Worm (Caenorhabditis elegans) whole organism, early embryonic: ENCODE results near the gene ttr-20.

Source experiments
- B0310.2 ChIP-seq: sonication (generic microtip); optimal IDR thresholded peaks from 2 replicates; lab custom pipeline; 2016; ENCODE audit warnings: mild to moderate bottlenecking, missing genetic modification characterization, missing compliant biosample characterization
- F13C5.2 ChIP-seq: sonication (generic microtip); optimal IDR thresholded peaks from 2 replicates; lab custom pipeline; 2017; ENCODE audit warnings: mild to moderate bottlenecking, missing genetic modification characterization, inconsistent platforms, missing compliant biosample characterization
- aly-1 ChIP-seq: sonication (generic microtip); optimal IDR thresholded peaks from 2 replicates; lab custom pipeline; 2016; ENCODE audit warnings: missing genetic modification characterization, missing compliant biosample characterization
- ama-1 ChIP-seq: fragments of 150-350 bp; optimal IDR thresholded peaks from 2 replicates; lab custom pipeline; 2014
- ceh-13 ChIP-seq: fragments of 200-800 bp; sonication (Bioruptor generic); optimal IDR thresholded peaks from 2 replicates; lab custom pipeline; 2018; ENCODE audit warnings: mild to moderate bottlenecking, missing genetic modification characterization, missing compliant biosample characterization
- ceh-36 ChIP-seq: sonication (generic microtip); optimal IDR thresholded peaks from 2 replicates; lab custom pipeline; 2016; ENCODE audit warnings: missing genetic modification characterization, inconsistent platforms, missing compliant biosample characterization
- ets-7 ChIP-seq: sonication (generic microtip); optimal IDR thresholded peaks from 2 replicates; lab custom pipeline; 2016; ENCODE audit warnings: missing genotype, missing genetic modification characterization, missing compliant biosample characterization
- flt-1 ChIP-seq: fragments of 200-800 bp; sonication (Bioruptor generic); IDR thresholded peaks from 2 replicates; pipeline ENCODE4 v1.3.6; 2022; ENCODE audit warnings: missing genetic modification characterization, missing compliant biosample characterization
- hmbx-1 ChIP-seq: sonication (generic microtip); optimal IDR thresholded peaks from 2 replicates; lab custom pipeline; 2016; ENCODE audit warnings: mild to moderate bottlenecking, missing genetic modification characterization, missing compliant biosample characterization
- hmg-4 ChIP-seq: fragments of 200-800 bp; sonication (Bioruptor generic); optimal IDR thresholded peaks from 2 replicates; lab custom pipeline; 2018; ENCODE audit warnings: mild to moderate bottlenecking, missing genetic modification characterization, missing compliant biosample characterization
- hnd-1 ChIP-seq: sonication (generic microtip); optimal IDR thresholded peaks from 2 replicates; lab custom pipeline; 2016; ENCODE audit warnings: missing genetic modification characterization, missing compliant biosample characterization
- pes-1 ChIP-seq: fragments of 200-800 bp; sonication (Bioruptor generic); IDR thresholded peaks from 2 replicates; pipeline ENCODE4 v1.3.6; 2022; ENCODE audit warnings: missing genetic modification reagents, missing genetic modification characterization, missing compliant biosample characterization
- scrt-1 ChIP-seq: fragments of 200-800 bp; sonication (Bioruptor generic); IDR thresholded peaks from 2 replicates; pipeline ENCODE4 v1.3.6; 2022; ENCODE audit warnings: missing genetic modification characterization, missing compliant biosample characterization
- sea-1 ChIP-seq: fragments of 200-800 bp; sonication (Bioruptor generic); conservative IDR thresholded peaks from 2 replicates; pipeline ENCODE4 v1.3.6; 2022; ENCODE audit warnings: missing genetic modification characterization, missing compliant biosample characterization
- tbx-11 ChIP-seq: fragments of 200-800 bp; sonication (Bioruptor generic); IDR thresholded peaks from 2 replicates; pipeline ENCODE4 v1.3.6; 2022; ENCODE audit warnings: missing genetic modification characterization, missing compliant biosample characterization
- tbx-37 ChIP-seq: fragments of 200-800 bp; sonication (Bioruptor generic); conservative IDR thresholded peaks from 2 replicates; pipeline ENCODE4 v1.3.6; 2022; ENCODE audit warnings: missing genetic modification reagents, missing genetic modification characterization, missing compliant biosample characterization
- tra-4 ChIP-seq: sonication (generic microtip); optimal IDR thresholded peaks from 2 replicates; lab custom pipeline; 2017; ENCODE audit warnings: missing genetic modification characterization, missing compliant biosample characterization

ttr-20 gene

ce11 chrIV:4216099-4216894, 30.3 kb upstream of the ttr-20 start:
- TF ChIP-seq hmg-4: no peak
- TF ChIP-seq tra-4 (tag; lab: Kevin White, UChicago): no peak
- no peak for TF ChIP-seq flt-1
- TF ChIP-seq B0310.2 (tag; lab: Kevin White, UChicago): no peak
- TF ChIP-seq hnd-1: no peak
- TF ChIP-seq F13C5.2 (tag; lab: Kevin White, UChicago): no peak
- no peak for TF ChIP-seq ama-1 (lab: Kevin White, UChicago)
- no peak for TF ChIP-seq scrt-1
- TF ChIP-seq aly-1: no peak
- no peak for TF ChIP-seq tbx-37 (GFP tag; lab: Robert Waterston, UW)
- TF ChIP-seq ceh-13 (GFP tag; lab: Kevin White, UChicago): no peak
- TF ChIP-seq hmbx-1 (tag; lab: Kevin White, UChicago): no peak
- no peak for TF ChIP-seq tbx-11 (GFP tag; lab: Robert Waterston, UW)
- no peak for TF ChIP-seq sea-1 (GFP tag; lab: Robert Waterston, UW)

ce11 chrIV:4218276-4218675, 28.3 kb upstream of the ttr-20 start:
- no peak for TF ChIP-seq tbx-11 (GFP tag; lab: Robert Waterston, UW)

ce11 chrIV:4219983-4220382, 26.6 kb upstream of the ttr-20 start, which contains the start of gene F30B5.11:
TSS of gene F30B5.11 (minus strand) at chrIV:4220083.
- no peak for TF ChIP-seq pes-1 (GFP tag; lab: Robert Waterston, UW)
- TF ChIP-seq ama-1 (lab: Kevin White, UChicago): no peak
- no peak for TF ChIP-seq F13C5.2 (tag; lab: Kevin White, UChicago)
- no peak for TF ChIP-seq tbx-37 (GFP tag; lab: Robert Waterston, UW)
- TF ChIP-seq tbx-11 (GFP tag; lab: Robert Waterston, UW): no peak
- TF ChIP-seq hnd-1: no peak
- no peak for TF ChIP-seq aly-1
- TF ChIP-seq B0310.2 (tag; lab: Kevin White, UChicago): no peak
- TF ChIP-seq hmbx-1 (tag; lab: Kevin White, UChicago): no peak

- TF ChIP-seq scrt-1: no peak
- no peak for TF ChIP-seq ets-7
- no peak for TF ChIP-seq ceh-36 (tag; lab: Kevin White, UChicago)
- no peak for TF ChIP-seq flt-1
- no peak for TF ChIP-seq hmg-4
- no peak for TF ChIP-seq F13C5.2 (tag; lab: Kevin White, UChicago)
- TF ChIP-seq hnd-1: no peak
- TF ChIP-seq tra-4 (tag; lab: Kevin White, UChicago): no peak
- TF ChIP-seq hmbx-1 (tag; lab: Kevin White, UChicago): no peak
- no peak for TF ChIP-seq sea-1 (GFP tag; lab: Robert Waterston, UW)
Observed at ce11 chrIV:4225851-4226250, 20.7 kb upstream of the ttr-20 start, which contains the start of gene srbc-71. TSS of gene srbc-71 (minus strand) at chrIV:4225951.

ce11 chrIV:4227917-4228316, 18.7 kb upstream of the ttr-20 start, which contains the start of gene srbc-70:
TSS of gene srbc-70 (minus strand) at chrIV:4228017.
- TF ChIP-seq pes-1 (GFP tag; lab: Robert Waterston, UW) (no peak), tra-4 (tag; lab: Kevin White, UChicago) (no peak), B0310.2 (tag; lab: Kevin White, UChicago) (no peak), ceh-36 (tag; lab: Kevin White, UChicago) (no peak), hmg-4 (no peak), tbx-11 (GFP tag; lab: Robert Waterston, UW) (no peak), hmbx-1 (tag; lab: Kevin White, UChicago) (no peak), F13C5.2 (tag; lab: Kevin White, UChicago) (no peak), ama-1 (lab: Kevin White, UChicago) (no peak), ceh-13 (GFP tag; lab: Kevin White, UChicago) (no peak), sea-1 (GFP tag; lab: Robert Waterston, UW) (no peak), tbx-37 (GFP tag; lab: Robert Waterston, UW) (no peak), aly-1 (no peak), scrt-1 (no peak)

ce11 chrIV:4235315-4236024, 11.1 kb upstream of the ttr-20 start, which contains the start of the genes zipt-2.2 and dpy-13:
TSS of gene zipt-2.2 (minus strand) at chrIV:4235365.
TSS of gene dpy-13 (plus strand) at chrIV:4235614.
- TF ChIP-seq hnd-1 (no peak), ama-1 (lab: Kevin White, UChicago) (no peak), tbx-11 (GFP tag; lab: Robert Waterston, UW) (no peak)

- TF ChIP-seq sea-1 (GFP tag; lab: Robert Waterston, UW) (no peak), tbx-37 (GFP tag; lab: Robert Waterston, UW) (no peak), ceh-36 (tag; lab: Kevin White, UChicago) (no peak)
Observed at ce11 chrIV:4236025-4236407, 10.6 kb upstream of the ttr-20 start.

- TF ChIP-seq scrt-1: no peak
- no peak for TF ChIP-seq hnd-1
- no peak for TF ChIP-seq ceh-36 (tag; lab: Kevin White, UChicago)
- TF ChIP-seq ets-7: no peak
- TF ChIP-seq ama-1 (lab: Kevin White, UChicago): no peak
- no peak for TF ChIP-seq tbx-37 (GFP tag; lab: Robert Waterston, UW)
- TF ChIP-seq tra-4 (tag; lab: Kevin White, UChicago): no peak
- no peak for TF ChIP-seq F13C5.2 (tag; lab: Kevin White, UChicago)
- no peak for TF ChIP-seq B0310.2 (tag; lab: Kevin White, UChicago)
- no peak for TF ChIP-seq ceh-13 (GFP tag; lab: Kevin White, UChicago)
- no peak for TF ChIP-seq flt-1
- TF ChIP-seq tbx-11 (GFP tag; lab: Robert Waterston, UW): no peak
- TF ChIP-seq hmbx-1 (tag; lab: Kevin White, UChicago): no peak
- TF ChIP-seq aly-1: no peak
- no peak for TF ChIP-seq hmg-4
- no peak for TF ChIP-seq pes-1 (GFP tag; lab: Robert Waterston, UW)
- no peak for TF ChIP-seq sea-1 (GFP tag; lab: Robert Waterston, UW)
Observed at ce11 chrIV:4236671-4237070, 9.9 kb upstream of the ttr-20 start.
